Worm (Caenorhabditis elegans) whole organism, young adult: ENCODE data around the gene B0546.3.
"Not testable (repeated sequence)": the region's sequence is repeated elsewhere in the genome, so short reads cannot be mapped to it uniquely, and the experiment has no call there.

Experiments
- B0336.3 ChIP-seq: fragments of 200-800 bp; sonication (Bioruptor generic); IDR thresholded peaks from 2 replicates; pipeline ENCODE4 v1.3.6; 2022; ENCODE audit warnings: missing genetic modification characterization, missing compliant biosample characterization
- C06A6.2 ChIP-seq: fragments of 200-800 bp; sonication (Bioruptor generic); conservative IDR thresholded peaks from 2 replicates; pipeline ENCODE4 v1.3.6; 2022; ENCODE audit warnings: missing genetic modification characterization, missing compliant biosample characterization
- F10E7.11 ChIP-seq: sonication (generic microtip); optimal IDR thresholded peaks from 2 replicates; lab custom pipeline; 2017; ENCODE audit warnings: mild to moderate bottlenecking, missing genetic modification characterization, moderate library complexity, missing compliant biosample characterization
- F23B12.7 ChIP-seq: sonication (generic microtip); optimal IDR thresholded peaks from 2 replicates; lab custom pipeline; 2017; ENCODE audit warnings: missing genetic modification characterization, mild to moderate bottlenecking, missing compliant biosample characterization, antibody characterized with exemption, moderate library complexity; ENCODE audit not compliant: insufficient read depth
- F39B2.1 ChIP-seq: fragments of 200-800 bp; sonication (Bioruptor generic); IDR thresholded peaks from 2 replicates; pipeline ENCODE4 v1.3.6; 2022; ENCODE audit warnings: missing genetic modification reagents, missing genetic modification characterization, missing compliant biosample characterization
- F52B5.7 ChIP-seq: sonication (generic microtip); optimal IDR thresholded peaks from 2 replicates; lab custom pipeline; 2016; ENCODE audit warnings: mild to moderate bottlenecking, missing genetic modification characterization, missing compliant biosample characterization
- F57A8.1 ChIP-seq: fragments of 200-800 bp; sonication (Bioruptor generic); optimal IDR thresholded peaks from 2 replicates; lab custom pipeline; 2018; ENCODE audit warnings: mild to moderate bottlenecking, missing genetic modification characterization, moderate library complexity, missing compliant biosample characterization
- Y53F4B.3 ChIP-seq: fragments of 200-800 bp; sonication (Bioruptor generic); IDR thresholded peaks from 2 replicates; pipeline ENCODE4 v1.3.6; 2022; ENCODE audit warnings: missing genetic modification reagents, missing genetic modification characterization, missing compliant biosample characterization
- Y56A3A.18 ChIP-seq: fragments of 200-800 bp; sonication (Bioruptor generic); IDR thresholded peaks from 2 replicates; pipeline ENCODE4 v1.3.6; 2022; ENCODE audit warnings: missing genetic modification reagents, missing genetic modification characterization, missing compliant biosample characterization
- ZK185.1 ChIP-seq: sonication (generic microtip); optimal IDR thresholded peaks from 2 replicates; lab custom pipeline; 2016; ENCODE audit warnings: mild to moderate bottlenecking, missing genetic modification characterization, missing compliant biosample characterization; ENCODE audit not compliant: poor library complexity, severe bottlenecking
- ama-1 ChIP-seq, 3 experiments: fragments of 150-350 bp in 1 of 3; sonication (generic microtip) in 2 of 3; optimal IDR thresholded peaks; 2 replicates each; lab custom pipeline; 2014 to 2018; ENCODE audit warnings: missing biosample characterization in 2 of 3, missing genetic modification characterization in 2 of 3, missing genetic modification reagents in 2 of 3
- aptf-2 ChIP-seq: fragments of 200-800 bp; sonication (Bioruptor generic); conservative IDR thresholded peaks from 2 replicates; pipeline ENCODE4 v1.3.6; 2022; ENCODE audit warnings: missing genetic modification reagents, missing genetic modification characterization, missing compliant biosample characterization
- aptf-3 ChIP-seq: fragments of 200-800 bp; sonication (Bioruptor generic); IDR thresholded peaks from 2 replicates; pipeline ENCODE4 v1.3.6; 2022; ENCODE audit warnings: missing genetic modification characterization, missing compliant biosample characterization
- atf-7 ChIP-seq: sonication (generic microtip); optimal IDR thresholded peaks from 2 replicates; lab custom pipeline; 2017; ENCODE audit warnings: mild to moderate bottlenecking, missing genetic modification characterization, missing compliant biosample characterization
- bed-2 ChIP-seq: fragments of 200-800 bp; sonication (Bioruptor generic); IDR thresholded peaks from 2 replicates; pipeline ENCODE4 v1.3.6; 2022; ENCODE audit warnings: missing genetic modification reagents, missing genetic modification characterization, missing compliant biosample characterization
- ceh-27 ChIP-seq: fragments of 200-800 bp; sonication (Bioruptor generic); optimal IDR thresholded peaks from 2 replicates; lab custom pipeline; 2018; ENCODE audit warnings: mild to moderate bottlenecking, missing genetic modification characterization, moderate library complexity, missing compliant biosample characterization
- ceh-79 ChIP-seq: sonication (generic microtip); optimal IDR thresholded peaks from 2 replicates; lab custom pipeline; 2017; ENCODE audit warnings: mild to moderate bottlenecking, missing genetic modification characterization, missing compliant biosample characterization
- ceh-91 ChIP-seq: fragments of 200-800 bp; sonication (Bioruptor generic); IDR thresholded peaks from 2 replicates; pipeline ENCODE4 v1.3.6; 2022; ENCODE audit warnings: missing genetic modification reagents, missing genetic modification characterization, missing compliant biosample characterization
- chd-7 ChIP-seq: sonication (generic microtip); optimal IDR thresholded peaks from 2 replicates; lab custom pipeline; 2016; ENCODE audit warnings: mild to moderate bottlenecking, missing genetic modification characterization, moderate library complexity, missing compliant biosample characterization
- dpff-1 ChIP-seq: sonication (generic microtip); optimal IDR thresholded peaks from 2 replicates; lab custom pipeline; 2017; ENCODE audit warnings: mild to moderate bottlenecking, missing genetic modification characterization, missing compliant biosample characterization
- efl-1 ChIP-seq: fragments of 150-350 bp; optimal IDR thresholded peaks from 2 replicates; lab custom pipeline; 2014; ENCODE audit warnings: missing biosample characterization, missing genetic modification reagents, missing genetic modification characterization
- ets-4 ChIP-seq: fragments of 200-800 bp; sonication (Bioruptor generic); optimal IDR thresholded peaks from 2 replicates; lab custom pipeline; 2018; ENCODE audit warnings: mild to moderate bottlenecking, missing genetic modification characterization, missing compliant biosample characterization
- fkh-3 ChIP-seq: sonication (generic microtip); optimal IDR thresholded peaks from 2 replicates; lab custom pipeline; 2016; ENCODE audit warnings: mild to moderate bottlenecking, missing genetic modification characterization, missing compliant biosample characterization
- gei-17 ChIP-seq: fragments of 200-800 bp; sonication (Bioruptor generic); optimal IDR thresholded peaks from 2 replicates; lab custom pipeline; 2018; ENCODE audit warnings: mild to moderate bottlenecking, missing genetic modification characterization, missing compliant biosample characterization
- hlh-12 ChIP-seq: sonication (generic microtip); optimal IDR thresholded peaks from 2 replicates; lab custom pipeline; 2016; ENCODE audit warnings: missing genetic modification characterization, missing compliant biosample characterization
- hsf-1 ChIP-seq: fragments of 200-800 bp; sonication (Bioruptor generic); IDR thresholded peaks from 2 replicates; pipeline ENCODE4 v1.3.6; 2022; ENCODE audit warnings: missing genetic modification reagents, missing genetic modification characterization, missing compliant biosample characterization
- let-607 ChIP-seq, 2 experiments: fragments of 200-800 bp in 1 of 2; sonication (Bioruptor generic) in 1 of 2; sonication (generic microtip) in 1 of 2; optimal IDR thresholded peaks; 2 replicates each; lab custom pipeline; 2016 to 2018; ENCODE audit warnings: mild to moderate bottlenecking in 2 of 2, missing compliant biosample characterization in 2 of 2, missing genetic modification characterization in 2 of 2, moderate library complexity in 2 of 2, missing genotype in 1 of 2
- lin-26 ChIP-seq: fragments of 200-800 bp; sonication (Bioruptor generic); IDR thresholded peaks from 2 replicates; pipeline ENCODE4 v1.3.6; 2022; ENCODE audit warnings: missing genetic modification reagents, missing genetic modification characterization, missing compliant biosample characterization
- lin-35 ChIP-seq, 3 experiments: fragments of 150-350 bp in 2 of 3; sonication (generic microtip) in 1 of 3; optimal IDR thresholded peaks; 2 replicates each; lab custom pipeline; 2014 to 2018; ENCODE audit warnings: missing biosample characterization in 3 of 3, missing genetic modification characterization in 3 of 3, missing genetic modification reagents in 3 of 3
- lin-40 ChIP-seq: sonication (generic microtip); optimal IDR thresholded peaks from 2 replicates; lab custom pipeline; 2016; ENCODE audit warnings: missing genetic modification characterization, mild to moderate bottlenecking, missing compliant biosample characterization, missing genotype, missing genetic modification reagents
- madf-6 ChIP-seq: fragments of 200-800 bp; sonication (Bioruptor generic); IDR thresholded peaks from 2 replicates; pipeline ENCODE4 v1.3.6; 2022; ENCODE audit warnings: missing genetic modification reagents, missing genetic modification characterization, missing compliant biosample characterization
- nfya-1 ChIP-seq: sonication (generic microtip); optimal IDR thresholded peaks from 2 replicates; lab custom pipeline; 2017; ENCODE audit warnings: antibody characterized with exemption, missing compliant biosample characterization, missing genetic modification characterization, borderline replicate concordance; ENCODE audit not compliant: insufficient read depth
- nfyb-1 ChIP-seq: fragments of 200-800 bp; sonication (Bioruptor generic); IDR thresholded peaks from 2 replicates; pipeline ENCODE4 v1.3.6; 2022; ENCODE audit warnings: missing genetic modification reagents, missing genetic modification characterization, missing compliant biosample characterization
- pbrm-1 ChIP-seq: fragments of 200-800 bp; sonication (Bioruptor generic); IDR thresholded peaks from 2 replicates; pipeline ENCODE4 v1.3.6; 2022; ENCODE audit warnings: missing genetic modification reagents, missing genetic modification characterization, missing compliant biosample characterization
- sptf-2 ChIP-seq: fragments of 200-800 bp; sonication (Bioruptor generic); optimal IDR thresholded peaks from 2 replicates; lab custom pipeline; 2018; ENCODE audit warnings: mild to moderate bottlenecking, missing genetic modification characterization, missing compliant biosample characterization
- tlf-1 ChIP-seq: fragments of 200-800 bp; sonication (Bioruptor generic); optimal IDR thresholded peaks from 2 replicates; lab custom pipeline; 2018; ENCODE audit warnings: mild to moderate bottlenecking, missing genetic modification characterization, missing compliant biosample characterization
- unc-130 ChIP-seq: sonication (generic microtip); optimal IDR thresholded peaks from 2 replicates; lab custom pipeline; 2016; ENCODE audit warnings: missing genetic modification reagents, missing genetic modification characterization, missing compliant biosample characterization
- unc-62 ChIP-seq: fragments of 150-350 bp; optimal IDR thresholded peaks from 2 replicates; lab custom pipeline; 2014; ENCODE audit warnings: missing biosample characterization, missing genetic modification reagents, missing genetic modification characterization
- xnd-1 ChIP-seq: sonication (generic microtip); optimal IDR thresholded peaks from 2 replicates; lab custom pipeline; 2016; ENCODE audit warnings: missing genotype, missing genetic modification reagents, missing genetic modification characterization, missing compliant biosample characterization
- zfh-2 ChIP-seq: fragments of 200-800 bp; sonication (Bioruptor generic); conservative IDR thresholded peaks from 2 replicates; pipeline ENCODE4 v1.3.6; 2022; ENCODE audit warnings: missing genetic modification reagents, missing genetic modification characterization, missing compliant biosample characterization
- ztf-26 ChIP-seq: sonication (generic microtip); optimal IDR thresholded peaks from 2 replicates; lab custom pipeline; 2017; ENCODE audit warnings: missing genetic modification characterization, missing compliant biosample characterization

Gene B0546.3

ce11 chrIV:3389999-3390398 lies 7.4 kb upstream of the B0546.3 start, which contains the start of gene B0546.5:
Gene B0546.5 (minus strand): TSS chrIV:3390099.
- TF ChIP-seq sptf-2 (GFP tag; lab: Kevin White, UChicago); hlh-12 (tag; lab: Kevin White, UChicago); madf-6: not testable (repeated sequence)

DNA sequence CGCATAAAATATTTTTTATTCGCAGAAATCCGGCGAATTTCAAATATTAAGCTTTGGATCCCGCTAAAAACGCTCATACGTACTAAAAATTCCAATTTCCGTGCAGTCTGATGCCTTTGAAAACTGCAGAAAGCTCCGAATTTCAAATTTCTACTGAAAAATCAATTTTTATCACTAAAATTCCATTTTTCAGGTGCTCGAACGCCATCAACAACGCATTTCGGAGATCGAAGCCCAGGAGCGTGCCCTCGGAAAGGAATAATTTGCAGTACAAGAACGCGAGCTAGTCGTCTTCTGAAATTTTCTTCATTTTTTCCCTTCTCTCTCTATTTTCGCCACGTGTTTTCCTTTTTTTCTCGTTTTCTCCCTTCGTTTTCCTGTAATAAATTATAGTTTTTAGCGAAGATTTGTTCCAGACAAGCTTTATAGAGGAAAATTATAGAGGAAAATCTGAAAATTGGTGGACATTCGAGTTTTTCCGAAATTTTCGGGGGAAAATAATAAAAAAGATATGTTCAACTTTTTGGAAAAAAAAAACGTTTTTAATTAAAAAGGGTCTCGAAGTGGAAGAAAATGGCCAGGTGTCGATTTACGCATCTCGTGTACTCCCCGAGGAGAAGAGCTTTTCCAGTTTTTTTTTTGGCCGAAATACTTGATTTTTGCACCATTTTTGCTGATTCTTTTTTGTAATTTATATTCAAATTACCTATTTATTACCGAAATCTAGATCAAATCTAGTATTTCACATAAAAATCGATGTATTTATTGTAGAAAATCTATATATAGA lies 4.1 kb upstream of the B0546.3 start:
- TF ChIP-seq let-607 (tag; optimal IDR thresholded peaks at IDR 0.05; lab: Kevin White, UChicago), result peak in 1 of 2 experiments; percentile 13
- TF ChIP-seq sptf-2 (GFP tag; lab: Kevin White, UChicago), result no peak
- no peak for TF ChIP-seq lin-35 (GFP tag; optimal IDR thresholded peaks at IDR 0.05; lab: Kevin White, UChicago)
- TF ChIP-seq hsf-1 (GFP tag; lab: Robert Waterston, UW), result no peak
- no peak for TF ChIP-seq ceh-79 (tag; lab: Kevin White, UChicago)
- no peak for TF ChIP-seq unc-62 (GFP tag; lab: Kevin White, UChicago)
- no peak for TF ChIP-seq nfya-1
- no peak for TF ChIP-seq Y53F4B.3
- no peak for TF ChIP-seq ama-1 (optimal IDR thresholded peaks at IDR 0.05; lab: Kevin White, UChicago)
- peak in 1 of 2 experiments; percentile 47 for TF ChIP-seq ama-1 (GFP tag; optimal IDR thresholded peaks at IDR 0.05; lab: Kevin White, UChicago)
- no peak for TF ChIP-seq F39B2.1 (GFP tag; lab: Robert Waterston, UW)
- peak; percentile 45; the same call in 1 of the 2 replicates for TF ChIP-seq B0336.3 (GFP tag; lab: Robert Waterston, UW)
- TF ChIP-seq tlf-1 (GFP tag; lab: Kevin White, UChicago), result peak; percentile 4
- TF ChIP-seq, all 124 proteins: peak for 4

DNA sequence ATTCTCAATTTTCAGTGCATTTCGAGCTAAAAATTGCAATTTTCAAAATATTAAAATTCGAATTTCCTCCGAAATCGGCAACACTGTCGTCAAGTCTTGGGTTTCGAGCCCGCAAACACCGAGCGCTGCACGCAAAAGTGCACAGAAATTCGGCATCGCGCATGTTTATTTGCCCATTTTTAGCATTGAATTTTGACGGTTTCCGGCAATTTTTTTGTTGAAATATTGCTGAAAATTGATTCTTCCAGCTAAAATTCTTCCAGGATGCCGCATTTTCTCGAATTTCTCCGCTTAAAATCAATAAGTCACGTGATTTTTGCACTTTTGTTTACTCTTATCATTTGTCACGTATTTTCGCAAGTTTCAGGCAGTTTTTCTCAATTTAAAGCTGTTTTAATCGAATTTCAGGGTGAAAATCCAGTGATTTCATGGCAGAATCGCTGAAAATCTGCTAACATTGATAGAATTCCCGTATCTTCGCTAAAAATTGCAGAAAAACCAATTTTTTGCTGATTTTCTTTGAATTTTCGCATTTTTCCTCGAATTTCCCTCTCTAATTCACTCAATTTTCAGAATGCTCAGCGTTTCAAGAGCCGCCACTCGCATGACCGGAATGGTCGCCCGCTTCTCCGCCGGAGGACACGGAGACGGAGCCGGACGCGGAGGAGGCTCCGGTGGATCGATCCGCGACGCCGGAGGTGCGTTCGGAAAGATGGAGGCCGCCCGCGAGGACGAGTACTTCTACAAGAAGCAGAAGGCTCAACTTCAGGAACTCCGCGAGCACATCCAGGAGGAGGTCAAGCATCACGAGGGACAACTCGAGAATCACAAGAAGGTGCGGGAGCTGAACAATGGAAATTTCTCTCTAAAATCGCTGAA lies 2.9 kb upstream of the B0546.3 start, which contains the start of gene mai-2:
mai-2 (plus strand) TSS at position 574 of the 879 bp plus-strand sequence.
- TF ChIP-seq dpff-1 (tag; lab: Kevin White, UChicago) (no peak), ceh-27 (GFP tag; lab: Kevin White, UChicago) (peak; percentile 20), C06A6.2 (GFP tag; lab: Robert Waterston, UW) (no peak), unc-130 (GFP tag; lab: Kevin White, UChicago) (no peak), efl-1 (GFP tag; lab: Kevin White, UChicago) (peak; percentile 6), ceh-91 (no peak), xnd-1 (tag; lab: Kevin White, UChicago) (no peak), F23B12.7 (tag; lab: Kevin White, UChicago) (no peak), aptf-2 (no peak), ZK185.1 (tag; lab: Kevin White, UChicago) (no peak), F52B5.7 (no peak), bed-2 (no peak), nfyb-1 (GFP tag; lab: Robert Waterston, UW) (peak; percentile 35; the same call in 1 of the 2 replicates), Y53F4B.3 (no peak), ztf-26 (tag; lab: Kevin White, UChicago) (no peak), atf-7 (tag; lab: Kevin White, UChicago) (no peak), fkh-3 (tag; lab: Kevin White, UChicago) (no peak), zfh-2 (GFP tag; lab: Robert Waterston, UW) (peak; percentile 86), ets-4 (no peak), hlh-12 (tag; lab: Kevin White, UChicago) (no peak), F57A8.1 (GFP tag; lab: Kevin White, UChicago) (no peak), chd-7 (no peak), lin-40 (tag; lab: Kevin White, UChicago) (peak; percentile 12), nfya-1 (no peak), pbrm-1 (GFP tag; lab: Robert Waterston, UW) (peak; percentile 56; the same call in 1 of the 2 replicates), F10E7.11 (tag; lab: Kevin White, UChicago) (no peak), lin-26 (GFP tag; lab: Robert Waterston, UW) (no peak), Y56A3A.18 (GFP tag; lab: Robert Waterston, UW) (no peak), gei-17 (GFP tag; lab: Kevin White, UChicago) (no peak), aptf-3 (GFP tag; lab: Robert Waterston, UW) (no peak)
